Worm (Caenorhabditis elegans) whole organism, L1 larva: ENCODE results near the gene Y81B9A.3.

Source experiments
- C16A3.4 ChIP-seq: fragments of 150-350 bp; optimal IDR thresholded peaks from 2 replicates; lab custom pipeline; 2014; ENCODE audit warnings: missing biosample characterization, missing genetic modification characterization
- F16B12.6 ChIP-seq: fragments of 150-350 bp; optimal IDR thresholded peaks from 2 replicates; lab custom pipeline; 2014; ENCODE audit warnings: missing biosample characterization, missing genetic modification characterization
- aha-1 ChIP-seq: fragments of 150-350 bp; optimal IDR thresholded peaks from 2 replicates; lab custom pipeline; 2014; ENCODE audit warnings: missing biosample characterization, missing genetic modification characterization
- alr-1 ChIP-seq: fragments of 200-800 bp; sonication (Bioruptor generic); optimal IDR thresholded peaks from 2 replicates; lab custom pipeline; 2018; ENCODE audit warnings: borderline replicate concordance, mild to moderate bottlenecking, missing genetic modification characterization, missing compliant biosample characterization
- aly-2 ChIP-seq: fragments of 150-350 bp; optimal IDR thresholded peaks from 2 replicates; lab custom pipeline; 2014; ENCODE audit warnings: missing biosample characterization, missing genetic modification characterization
- blmp-1 ChIP-seq: fragments of 150-350 bp; optimal IDR thresholded peaks from 2 replicates; lab custom pipeline; 2014; ENCODE audit warnings: missing biosample characterization, missing genetic modification characterization
- ceh-63 ChIP-seq: fragments of 200-800 bp; sonication (Bioruptor generic); optimal IDR thresholded peaks from 2 replicates; lab custom pipeline; 2018; ENCODE audit warnings: mild to moderate bottlenecking, missing genetic modification characterization, missing compliant biosample characterization
- ceh-82 ChIP-seq, 3 experiments: fragments of 150-350 bp in 1 of 3; sonication (generic microtip) in 2 of 3; optimal IDR thresholded peaks; 2 replicates each; lab custom pipeline; 2014 to 2017; ENCODE audit warnings: missing biosample characterization in 3 of 3, missing genetic modification characterization in 3 of 3
- ceh-90 ChIP-seq: sonication (generic microtip); optimal IDR thresholded peaks from 2 replicates; lab custom pipeline; 2016; ENCODE audit warnings: missing genetic modification characterization, missing compliant biosample characterization
- dsc-1 ChIP-seq: sonication (generic microtip); optimal IDR thresholded peaks from 2 replicates; lab custom pipeline; 2016; ENCODE audit warnings: mild to moderate bottlenecking, missing genetic modification characterization, missing compliant biosample characterization
- efl-1 ChIP-seq, 4 experiments: fragments of 150-350 bp; optimal IDR thresholded peaks in 3 of 4; peaks in 1 of 4; 1 replicate in 1 of 4; 2 replicates in 3 of 4; lab custom pipeline; 2014; ENCODE audit warnings: missing biosample characterization in 2 of 4, missing genetic modification characterization in 2 of 4, missing genetic modification reagents in 2 of 4
- egl-13 ChIP-seq: sonication (generic microtip); optimal IDR thresholded peaks from 2 replicates; lab custom pipeline; 2016; ENCODE audit warnings: missing genotype, missing genetic modification reagents, missing genetic modification characterization, missing compliant biosample characterization
- elt-2 ChIP-seq: sonication (generic microtip); optimal IDR thresholded peaks from 2 replicates; lab custom pipeline; 2016; ENCODE audit warnings: missing genetic modification characterization, mild to moderate bottlenecking, inconsistent platforms, missing compliant biosample characterization, missing genetic modification reagents
- elt-3 ChIP-seq, 6 experiments: fragments of 150-350 bp in 1 of 6; sonication (generic microtip); optimal IDR thresholded peaks; 2 replicates each; lab custom pipeline; 2017 to 2018; ENCODE audit warnings: missing biosample characterization in 6 of 6, missing genetic modification characterization in 6 of 6, inconsistent platforms in 1 of 6
- ets-5 ChIP-seq: fragments of 200-800 bp; sonication (Bioruptor generic); IDR thresholded peaks from 2 replicates; pipeline ENCODE4 v1.3.6; 2022; ENCODE audit warnings: missing genetic modification characterization, missing compliant biosample characterization
- fkh-8 ChIP-seq: sonication (generic microtip); optimal IDR thresholded peaks from 2 replicates; lab custom pipeline; 2016; ENCODE audit warnings: mild to moderate bottlenecking, missing genetic modification characterization, missing compliant biosample characterization
- fos-1 ChIP-seq: fragments of 150-350 bp; optimal IDR thresholded peaks from 2 replicates; lab custom pipeline; 2014; ENCODE audit warnings: missing biosample characterization, missing genetic modification characterization
- grh-1 ChIP-seq: fragments of 200-800 bp; sonication (Bioruptor generic); IDR thresholded peaks from 2 replicates; pipeline ENCODE4 v1.3.6; 2022; ENCODE audit warnings: missing genetic modification reagents, missing genetic modification characterization, missing compliant biosample characterization
- hlh-17 ChIP-seq: fragments of 200-800 bp; sonication (Bioruptor generic); optimal IDR thresholded peaks from 2 replicates; lab custom pipeline; 2018; ENCODE audit warnings: missing genetic modification characterization, mild to moderate bottlenecking, missing compliant biosample characterization, moderate library complexity, borderline replicate concordance
- hlh-4 ChIP-seq: sonication (generic microtip); optimal IDR thresholded peaks from 2 replicates; lab custom pipeline; 2016; ENCODE audit warnings: mild to moderate bottlenecking, missing genetic modification characterization, missing compliant biosample characterization
- hpl-2 ChIP-seq: fragments of 150-350 bp; optimal IDR thresholded peaks from 2 replicates; lab custom pipeline; 2014; ENCODE audit warnings: missing biosample characterization, missing genetic modification reagents, missing genetic modification characterization
- isw-1 ChIP-seq: fragments of 200-800 bp; sonication (Bioruptor generic); IDR thresholded peaks from 2 replicates; pipeline ENCODE4 v1.3.6; 2022; ENCODE audit warnings: missing genetic modification characterization, missing compliant biosample characterization
- lin-13 ChIP-seq: fragments of 150-350 bp; optimal IDR thresholded peaks from 2 replicates; lab custom pipeline; 2014; ENCODE audit warnings: missing biosample characterization, missing genetic modification reagents, missing genetic modification characterization
- lin-14 ChIP-seq: fragments of 200-800 bp; sonication (Bioruptor generic); optimal IDR thresholded peaks from 2 replicates; lab custom pipeline; 2018; ENCODE audit warnings: mild to moderate bottlenecking, missing genetic modification characterization, moderate library complexity, missing compliant biosample characterization
- lin-15B ChIP-seq: fragments of 150-350 bp; sonication (generic microtip); optimal IDR thresholded peaks from 3 replicates; lab custom pipeline; 2014; ENCODE audit warnings: missing biosample characterization, missing genetic modification characterization
- lin-35 ChIP-seq, 2 experiments: fragments of 150-350 bp; optimal IDR thresholded peaks; 2 replicates each; lab custom pipeline; 2014; ENCODE audit warnings: missing biosample characterization in 2 of 2, missing genetic modification characterization in 2 of 2, missing genetic modification reagents in 2 of 2
- lin-39 ChIP-seq: fragments of 150-350 bp; optimal IDR thresholded peaks from 2 replicates; lab custom pipeline; 2014; ENCODE audit warnings: missing biosample characterization, missing genetic modification reagents, missing genetic modification characterization
- lir-3 ChIP-seq: sonication (generic microtip); optimal IDR thresholded peaks from 2 replicates; lab custom pipeline; 2016; ENCODE audit warnings: mild to moderate bottlenecking, missing genetic modification characterization, moderate library complexity, missing compliant biosample characterization; ENCODE audit not compliant: poor library complexity
- mab-9 ChIP-seq: fragments of 200-800 bp; sonication (Bioruptor generic); IDR thresholded peaks from 2 replicates; pipeline ENCODE4 v1.3.6; 2022; ENCODE audit warnings: missing genetic modification reagents, missing genetic modification characterization, missing compliant biosample characterization
- mdl-1 ChIP-seq, 2 experiments: fragments of 150-350 bp; optimal IDR thresholded peaks; 2 replicates each; lab custom pipeline; 2014 to 2017; ENCODE audit warnings: missing biosample characterization in 2 of 2, missing genetic modification characterization in 2 of 2, inconsistent platforms in 1 of 2
- mep-1 ChIP-seq: fragments of 150-350 bp; optimal IDR thresholded peaks from 2 replicates; lab custom pipeline; 2014; ENCODE audit warnings: missing biosample characterization, missing genetic modification characterization
- nhr-11 ChIP-seq: fragments of 150-350 bp; optimal IDR thresholded peaks from 2 replicates; lab custom pipeline; 2014; ENCODE audit warnings: missing biosample characterization, missing genetic modification characterization
- nhr-28 ChIP-seq: fragments of 150-350 bp; optimal IDR thresholded peaks from 2 replicates; lab custom pipeline; 2014; ENCODE audit warnings: missing biosample characterization, missing genetic modification characterization
- nhr-47 ChIP-seq: sonication (generic microtip); optimal IDR thresholded peaks from 2 replicates; lab custom pipeline; 2016; ENCODE audit warnings: mild to moderate bottlenecking, missing genetic modification characterization, moderate library complexity, missing compliant biosample characterization
- nhr-71 ChIP-seq: sonication (generic microtip); optimal IDR thresholded peaks from 2 replicates; lab custom pipeline; 2016; ENCODE audit warnings: mild to moderate bottlenecking, missing genetic modification characterization, moderate library complexity, missing compliant biosample characterization
- nhr-76 ChIP-seq: sonication (generic microtip); optimal IDR thresholded peaks from 2 replicates; lab custom pipeline; 2017; ENCODE audit warnings: missing biosample characterization, missing genetic modification characterization
- nhr-77 ChIP-seq: fragments of 150-350 bp; optimal IDR thresholded peaks from 2 replicates; lab custom pipeline; 2014; ENCODE audit warnings: missing biosample characterization, missing genetic modification characterization
- nhr-84 ChIP-seq: sonication (generic microtip); optimal IDR thresholded peaks from 2 replicates; lab custom pipeline; 2017; ENCODE audit warnings: missing biosample characterization, missing genetic modification characterization
- nhr-85 ChIP-seq: sonication (generic microtip); peaks from one replicate; lab custom pipeline; 2016; ENCODE audit warnings: missing genetic modification characterization, inconsistent platforms, missing compliant biosample characterization
- nhr-90 ChIP-seq: sonication (generic microtip); optimal IDR thresholded peaks from 2 replicates; lab custom pipeline; 2016; ENCODE audit warnings: mild to moderate bottlenecking, missing genetic modification characterization, missing compliant biosample characterization; ENCODE audit not compliant: poor library complexity
- pax-3 ChIP-seq: fragments of 200-800 bp; sonication (Bioruptor generic); optimal IDR thresholded peaks from 2 replicates; lab custom pipeline; 2018; ENCODE audit warnings: mild to moderate bottlenecking, missing genetic modification characterization, moderate library complexity, missing compliant biosample characterization
- pqm-1 ChIP-seq: sonication (generic microtip); optimal IDR thresholded peaks from 3 replicates; lab custom pipeline; 2017; ENCODE audit warnings: missing biosample characterization, missing genetic modification characterization
- rnt-1 ChIP-seq: sonication (generic microtip); optimal IDR thresholded peaks from 2 replicates; lab custom pipeline; 2016; ENCODE audit warnings: mild to moderate bottlenecking, missing genetic modification characterization, moderate library complexity, missing compliant biosample characterization
- snpc-4 ChIP-seq: fragments of 150-350 bp; optimal IDR thresholded peaks from 2 replicates; lab custom pipeline; 2014; ENCODE audit warnings: missing biosample characterization, missing genetic modification characterization
- sox-4 ChIP-seq: sonication (generic microtip); optimal IDR thresholded peaks from 2 replicates; lab custom pipeline; 2016; ENCODE audit warnings: missing genetic modification characterization, missing compliant biosample characterization
- sptf-1 ChIP-seq: fragments of 150-350 bp; optimal IDR thresholded peaks from 2 replicates; lab custom pipeline; 2014; ENCODE audit warnings: missing biosample characterization, missing genetic modification characterization
- swsn-7 ChIP-seq: sonication (generic microtip); optimal IDR thresholded peaks from 2 replicates; lab custom pipeline; 2016; ENCODE audit warnings: missing genetic modification characterization, missing compliant biosample characterization
- tbx-2 ChIP-seq: sonication (generic microtip); optimal IDR thresholded peaks from 2 replicates; lab custom pipeline; 2016; ENCODE audit warnings: missing genetic modification characterization, missing compliant biosample characterization
- unc-130 ChIP-seq: fragments of 150-350 bp; optimal IDR thresholded peaks from 2 replicates; lab custom pipeline; 2017; ENCODE audit warnings: missing biosample characterization, missing genetic modification characterization, inconsistent platforms
- unc-30 ChIP-seq: sonication (generic microtip); optimal IDR thresholded peaks from 2 replicates; lab custom pipeline; 2017; ENCODE audit warnings: missing biosample characterization, missing genetic modification characterization
- vab-15 ChIP-seq: sonication (generic microtip); optimal IDR thresholded peaks from 2 replicates; lab custom pipeline; 2017; ENCODE audit warnings: missing genotype, mild to moderate bottlenecking, missing genetic modification characterization, missing compliant biosample characterization
- zip-4 ChIP-seq: fragments of 200-800 bp; sonication (Bioruptor generic); optimal IDR thresholded peaks from 2 replicates; lab custom pipeline; 2018; ENCODE audit warnings: mild to moderate bottlenecking, missing genetic modification characterization, moderate library complexity, missing compliant biosample characterization

The Y81B9A.3 gene

DNA sequence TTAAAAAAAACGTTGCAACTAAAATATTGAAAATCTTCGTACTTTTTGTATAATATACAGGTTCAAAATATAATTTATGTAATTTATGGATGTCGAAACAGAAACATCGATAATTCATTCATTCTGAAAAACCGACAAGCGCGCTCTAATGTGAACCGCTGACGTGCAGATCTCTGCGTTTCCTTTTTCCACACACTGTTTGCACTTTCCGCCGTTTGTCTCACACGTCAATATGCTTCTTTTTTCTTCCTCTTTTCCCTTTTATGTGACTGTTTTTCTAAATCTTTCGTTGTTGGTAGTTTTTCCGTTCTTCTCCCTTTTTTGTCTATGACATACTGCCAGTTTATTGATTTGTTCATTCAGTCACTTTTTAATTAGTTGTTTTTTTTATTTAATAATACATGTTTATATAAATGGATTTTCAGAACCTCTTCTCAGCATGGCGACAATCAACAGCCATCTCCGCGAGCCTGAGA is 31.9 kb upstream of the Y81B9A.3 start, which contains the start of gene tmbi-4:
Gene tmbi-4 (plus strand): TSS at position 426 of the 476 bp plus-strand sequence.
- TF ChIP-seq lir-3 (tag; lab: Kevin White, UChicago): no peak
- peak; percentile 52 for TF ChIP-seq mep-1
- TF ChIP-seq hlh-17: no peak
- TF ChIP-seq isw-1 (GFP tag; lab: Robert Waterston, UW): no peak; the same call in 1 of the 2 replicates
- no peak for TF ChIP-seq pqm-1 (tag; lab: Kevin White, UChicago)
- no peak for TF ChIP-seq aly-2 (tag; lab: Kevin White, UChicago)
- no peak for TF ChIP-seq hlh-4 (tag; lab: Kevin White, UChicago)
- no peak for TF ChIP-seq zip-4 (GFP tag; lab: Kevin White, UChicago)
- TF ChIP-seq mab-9 (GFP tag; lab: Robert Waterston, UW): no peak
- peak; percentile 80 for TF ChIP-seq C16A3.4 (tag; lab: Kevin White, UChicago)
- TF ChIP-seq vab-15 (tag; lab: Kevin White, UChicago): no peak
- no peak for TF ChIP-seq sptf-1 (tag; lab: Kevin White, UChicago)
- TF ChIP-seq rnt-1 (tag; lab: Kevin White, UChicago): no peak
- TF ChIP-seq nhr-84 (tag; lab: Kevin White, UChicago): no peak
- peak; percentile 44 to 74 for TF ChIP-seq lin-35 (GFP tag; optimal IDR thresholded peaks at IDR 0.05; lab: Kevin White, UChicago)
- TF ChIP-seq hpl-2 (GFP tag; lab: Kevin White, UChicago): no peak
- TF ChIP-seq lin-14: peak; percentile 87
- TF ChIP-seq nhr-77: peak; percentile 26
- no peak for TF ChIP-seq ets-5 (GFP tag; lab: Robert Waterston, UW)
- peak in 1 of 6 experiments; percentile 52 for TF ChIP-seq elt-3 (tag; optimal IDR thresholded peaks at IDR 0.05; lab: Kevin White, UChicago)
- TF ChIP-seq ceh-90 (tag; lab: Kevin White, UChicago): no peak
- no peak for TF ChIP-seq grh-1 (GFP tag; lab: Robert Waterston, UW)
- peak in 1 of 3 experiments; percentile 57 for TF ChIP-seq ceh-82 (tag; optimal IDR thresholded peaks at IDR 0.05; lab: Kevin White, UChicago)
- peak; percentile 58 for TF ChIP-seq nhr-71 (tag; lab: Kevin White, UChicago)
- TF ChIP-seq unc-30 (tag; lab: Kevin White, UChicago): no peak
- no peak for TF ChIP-seq aha-1
- TF ChIP-seq sox-4 (tag; lab: Kevin White, UChicago): no peak
- peak; percentile 22 for TF ChIP-seq fos-1 (tag; lab: Kevin White, UChicago)
- no peak for TF ChIP-seq lin-39 (tag; lab: Kevin White, UChicago)
- peak; percentile 53 for TF ChIP-seq tbx-2 (tag; lab: Kevin White, UChicago)
- peak; percentile 30 for TF ChIP-seq lin-15B (tag; lab: Kevin White, UChicago)
- peak; percentile 22 for TF ChIP-seq unc-130 (tag; lab: Kevin White, UChicago)
- TF ChIP-seq nhr-90 (tag; lab: Kevin White, UChicago): peak; percentile 2
- TF ChIP-seq nhr-11 (tag; lab: Kevin White, UChicago): no peak
- TF ChIP-seq ceh-63 (GFP tag; lab: Kevin White, UChicago): no peak
- no peak for TF ChIP-seq elt-2 (tag; lab: Kevin White, UChicago)
- TF ChIP-seq mdl-1 (tag; optimal IDR thresholded peaks at IDR 0.05; lab: Kevin White, UChicago): peak in 1 of 2 experiments; percentile 59
- peak; percentile 59 for TF ChIP-seq nhr-85 (tag; lab: Kevin White, UChicago)
- no peak for TF ChIP-seq pax-3
- TF ChIP-seq efl-1 (optimal IDR thresholded peaks at IDR 0.05; lab: Kevin White, UChicago): peak; percentile 30 to 61
- peak in 1 of 2 experiments; percentile 14 for TF ChIP-seq efl-1 (GFP tag; optimal IDR thresholded peaks at IDR 0.05 in 1 of 2; lab: Kevin White, UChicago)
- TF ChIP-seq nhr-47 (tag; lab: Kevin White, UChicago): peak; percentile 53
- TF ChIP-seq alr-1: no peak
- TF ChIP-seq dsc-1 (tag; lab: Kevin White, UChicago): peak; percentile 20
- no peak for TF ChIP-seq snpc-4
- no peak for TF ChIP-seq F16B12.6
- TF ChIP-seq fkh-8 (tag; lab: Kevin White, UChicago): no peak
- TF ChIP-seq lin-13: peak; percentile 35
- TF ChIP-seq blmp-1 (tag; lab: Kevin White, UChicago): peak; percentile 96
- TF ChIP-seq nhr-28 (tag; lab: Kevin White, UChicago): no peak
- TF ChIP-seq egl-13 (tag; lab: Kevin White, UChicago): peak; percentile 1
- TF ChIP-seq nhr-76 (tag; lab: Kevin White, UChicago): no peak
- TF ChIP-seq swsn-7 (tag; lab: Kevin White, UChicago): peak; percentile 51
